Worm (Caenorhabditis elegans) whole organism, young adult: ENCODE results near the gene T02H6.11.

ENCODE experiments used
- B0019.2 ChIP-seq: fragments of 200-800 bp; sonication (Bioruptor generic); conservative IDR thresholded peaks from 2 replicates; pipeline ENCODE4 v1.3.6; 2022; ENCODE audit warnings: missing genetic modification reagents, missing genetic modification characterization, missing compliant biosample characterization
- C06A6.2 ChIP-seq: fragments of 200-800 bp; sonication (Bioruptor generic); conservative IDR thresholded peaks from 2 replicates; pipeline ENCODE4 v1.3.6; 2022; ENCODE audit warnings: missing genetic modification characterization, missing compliant biosample characterization
- C17E4.6 ChIP-seq: fragments of 200-800 bp; sonication (Bioruptor generic); IDR thresholded peaks from 2 replicates; pipeline ENCODE4 v1.3.6; 2022; ENCODE audit warnings: missing genetic modification reagents, missing genetic modification characterization, missing compliant biosample characterization
- D2030.7 ChIP-seq: fragments of 200-800 bp; sonication (Bioruptor generic); IDR thresholded peaks from 2 replicates; pipeline ENCODE4 v1.3.6; 2022; ENCODE audit warnings: missing genetic modification reagents, missing genetic modification characterization, missing compliant biosample characterization
- F33H1.4 ChIP-seq: fragments of 200-800 bp; sonication (Bioruptor generic); IDR thresholded peaks from 2 replicates; pipeline ENCODE4 v1.3.6; 2022; ENCODE audit warnings: missing genetic modification reagents, missing genetic modification characterization, missing compliant biosample characterization
- F37B4.10 ChIP-seq: fragments of 200-800 bp; sonication (Bioruptor generic); IDR thresholded peaks from 2 replicates; pipeline ENCODE4 v1.3.6; 2022; ENCODE audit warnings: missing genetic modification characterization, missing compliant biosample characterization
- F39B2.1 ChIP-seq: fragments of 200-800 bp; sonication (Bioruptor generic); IDR thresholded peaks from 2 replicates; pipeline ENCODE4 v1.3.6; 2022; ENCODE audit warnings: missing genetic modification reagents, missing genetic modification characterization, missing compliant biosample characterization
- K11D2.4 ChIP-seq: fragments of 200-800 bp; sonication (Bioruptor generic); IDR thresholded peaks from 2 replicates; pipeline ENCODE4 v1.3.6; 2022; ENCODE audit warnings: missing genetic modification reagents, missing genetic modification characterization, missing compliant biosample characterization
- Y53G8AR.9 ChIP-seq: fragments of 200-800 bp; sonication (Bioruptor generic); conservative IDR thresholded peaks from 2 replicates; pipeline ENCODE4 v1.3.6; 2022; ENCODE audit warnings: missing genetic modification reagents, missing genetic modification characterization, missing compliant biosample characterization
- Y56A3A.18 ChIP-seq: fragments of 200-800 bp; sonication (Bioruptor generic); IDR thresholded peaks from 2 replicates; pipeline ENCODE4 v1.3.6; 2022; ENCODE audit warnings: missing genetic modification reagents, missing genetic modification characterization, missing compliant biosample characterization
- Y79H2A.3 ChIP-seq: fragments of 200-800 bp; sonication (Bioruptor generic); conservative IDR thresholded peaks from 2 replicates; pipeline ENCODE4 v1.3.6; 2022; ENCODE audit warnings: missing genetic modification reagents, missing genetic modification characterization, missing compliant biosample characterization
- Y95B8A.8 ChIP-seq: fragments of 200-800 bp; sonication (Bioruptor generic); IDR thresholded peaks from 2 replicates; pipeline ENCODE4 v1.3.6; 2022; ENCODE audit warnings: missing genetic modification reagents, missing genetic modification characterization, missing compliant biosample characterization
- aptf-2 ChIP-seq: fragments of 200-800 bp; sonication (Bioruptor generic); conservative IDR thresholded peaks from 2 replicates; pipeline ENCODE4 v1.3.6; 2022; ENCODE audit warnings: missing genetic modification reagents, missing genetic modification characterization, missing compliant biosample characterization
- aptf-3 ChIP-seq: fragments of 200-800 bp; sonication (Bioruptor generic); IDR thresholded peaks from 2 replicates; pipeline ENCODE4 v1.3.6; 2022; ENCODE audit warnings: missing genetic modification characterization, missing compliant biosample characterization
- attf-3 ChIP-seq: fragments of 200-800 bp; sonication (Bioruptor generic); conservative IDR thresholded peaks from 2 replicates; pipeline ENCODE4 v1.3.6; 2022; ENCODE audit warnings: missing genetic modification reagents, missing genetic modification characterization, missing compliant biosample characterization
- attf-6 ChIP-seq: fragments of 200-800 bp; sonication (Bioruptor generic); IDR thresholded peaks from 2 replicates; pipeline ENCODE4 v1.3.6; 2022; ENCODE audit warnings: missing genetic modification reagents, missing genetic modification characterization, missing compliant biosample characterization
- bed-1 ChIP-seq: fragments of 200-800 bp; sonication (Bioruptor generic); IDR thresholded peaks from 2 replicates; pipeline ENCODE4 v1.3.6; 2022; ENCODE audit warnings: missing genetic modification reagents, missing genetic modification characterization, missing compliant biosample characterization
- cebp-2 ChIP-seq: fragments of 200-800 bp; sonication (Bioruptor generic); IDR thresholded peaks from 2 replicates; pipeline ENCODE4 v1.3.6; 2022; ENCODE audit warnings: missing genetic modification characterization, missing compliant biosample characterization
- ceh-100 ChIP-seq: fragments of 200-800 bp; sonication (Bioruptor generic); IDR thresholded peaks from 2 replicates; pipeline ENCODE4 v1.3.6; 2022; ENCODE audit warnings: missing genetic modification reagents, missing genetic modification characterization, missing compliant biosample characterization
- ceh-40 ChIP-seq: fragments of 200-800 bp; sonication (Bioruptor generic); IDR thresholded peaks from 2 replicates; pipeline ENCODE4 v1.3.6; 2022; ENCODE audit warnings: missing genetic modification characterization, missing compliant biosample characterization
- ceh-58 ChIP-seq: fragments of 200-800 bp; sonication (Bioruptor generic); IDR thresholded peaks from 2 replicates; pipeline ENCODE4 v1.3.6; 2022; ENCODE audit warnings: missing genetic modification characterization, missing compliant biosample characterization
- ceh-91 ChIP-seq: fragments of 200-800 bp; sonication (Bioruptor generic); IDR thresholded peaks from 2 replicates; pipeline ENCODE4 v1.3.6; 2022; ENCODE audit warnings: missing genetic modification reagents, missing genetic modification characterization, missing compliant biosample characterization
- dox-1 ChIP-seq: fragments of 200-800 bp; sonication (Bioruptor generic); IDR thresholded peaks from 2 replicates; pipeline ENCODE4 v1.3.6; 2022; ENCODE audit warnings: missing genetic modification reagents, missing genetic modification characterization, missing compliant biosample characterization
- egl-18 ChIP-seq: fragments of 200-800 bp; sonication (Bioruptor generic); IDR thresholded peaks from 2 replicates; pipeline ENCODE4 v1.3.6; 2022; ENCODE audit warnings: missing genetic modification reagents, missing genetic modification characterization, missing compliant biosample characterization
- egl-44 ChIP-seq: fragments of 200-800 bp; sonication (Bioruptor generic); IDR thresholded peaks from 2 replicates; pipeline ENCODE4 v1.3.6; 2022; ENCODE audit warnings: missing genetic modification reagents, missing genetic modification characterization, missing compliant biosample characterization
- egrh-3 ChIP-seq: fragments of 200-800 bp; sonication (Bioruptor generic); IDR thresholded peaks from 2 replicates; pipeline ENCODE4 v1.3.6; 2022; ENCODE audit warnings: missing genetic modification reagents, missing genetic modification characterization, missing compliant biosample characterization
- hmg-20 ChIP-seq: fragments of 200-800 bp; sonication (Bioruptor generic); IDR thresholded peaks from 2 replicates; pipeline ENCODE4 v1.3.6; 2022; ENCODE audit warnings: missing genetic modification reagents, missing genetic modification characterization, missing compliant biosample characterization
- hsf-1 ChIP-seq: fragments of 200-800 bp; sonication (Bioruptor generic); IDR thresholded peaks from 2 replicates; pipeline ENCODE4 v1.3.6; 2022; ENCODE audit warnings: missing genetic modification reagents, missing genetic modification characterization, missing compliant biosample characterization
- lag-1 ChIP-seq: fragments of 200-800 bp; sonication (Bioruptor generic); IDR thresholded peaks from 2 replicates; pipeline ENCODE4 v1.3.6; 2022; ENCODE audit warnings: missing genetic modification reagents, missing genetic modification characterization, missing compliant biosample characterization
- let-526 ChIP-seq: fragments of 200-800 bp; sonication (Bioruptor generic); IDR thresholded peaks from 2 replicates; pipeline ENCODE4 v1.3.6; 2022; ENCODE audit warnings: missing genetic modification reagents, missing genetic modification characterization, missing compliant biosample characterization
- lin-26 ChIP-seq: fragments of 200-800 bp; sonication (Bioruptor generic); IDR thresholded peaks from 2 replicates; pipeline ENCODE4 v1.3.6; 2022; ENCODE audit warnings: missing genetic modification reagents, missing genetic modification characterization, missing compliant biosample characterization
- madf-3 ChIP-seq: fragments of 200-800 bp; sonication (Bioruptor generic); IDR thresholded peaks from 2 replicates; pipeline ENCODE4 v1.3.6; 2022; ENCODE audit warnings: missing genetic modification reagents, missing genetic modification characterization, missing compliant biosample characterization
- madf-6 ChIP-seq: fragments of 200-800 bp; sonication (Bioruptor generic); IDR thresholded peaks from 2 replicates; pipeline ENCODE4 v1.3.6; 2022; ENCODE audit warnings: missing genetic modification reagents, missing genetic modification characterization, missing compliant biosample characterization
- madf-8 ChIP-seq: fragments of 200-800 bp; sonication (Bioruptor generic); conservative IDR thresholded peaks from 2 replicates; pipeline ENCODE4 v1.3.6; 2022; ENCODE audit warnings: missing genetic modification reagents, missing genetic modification characterization, missing compliant biosample characterization
- mcd-1 ChIP-seq: fragments of 200-800 bp; sonication (Bioruptor generic); IDR thresholded peaks from 2 replicates; pipeline ENCODE4 v1.3.6; 2022; ENCODE audit warnings: missing genetic modification reagents, missing genetic modification characterization, missing compliant biosample characterization
- nfya-2 ChIP-seq: fragments of 200-800 bp; sonication (Bioruptor generic); IDR thresholded peaks from 2 replicates; pipeline ENCODE4 v1.3.6; 2022; ENCODE audit warnings: missing genetic modification reagents, missing genetic modification characterization, missing compliant biosample characterization
- nfyb-1 ChIP-seq: fragments of 200-800 bp; sonication (Bioruptor generic); IDR thresholded peaks from 2 replicates; pipeline ENCODE4 v1.3.6; 2022; ENCODE audit warnings: missing genetic modification reagents, missing genetic modification characterization, missing compliant biosample characterization
- nhr-120 ChIP-seq: fragments of 200-800 bp; sonication (Bioruptor generic); IDR thresholded peaks from 2 replicates; pipeline ENCODE4 v1.3.6; 2022; ENCODE audit warnings: missing genetic modification characterization, missing compliant biosample characterization
- sea-2 ChIP-seq: fragments of 200-800 bp; sonication (Bioruptor generic); IDR thresholded peaks from 2 replicates; pipeline ENCODE4 v1.3.6; 2022; ENCODE audit warnings: missing genetic modification characterization, missing compliant biosample characterization
- ztf-25 ChIP-seq: fragments of 200-800 bp; sonication (Bioruptor generic); IDR thresholded peaks from 2 replicates; pipeline ENCODE4 v1.3.6; 2022; ENCODE audit warnings: missing genetic modification reagents, missing genetic modification characterization, missing compliant biosample characterization
- ztf-28 ChIP-seq: fragments of 200-800 bp; sonication (Bioruptor generic); IDR thresholded peaks from 2 replicates; pipeline ENCODE4 v1.3.6; 2022; ENCODE audit warnings: missing genetic modification reagents, missing genetic modification characterization, missing compliant biosample characterization
- ztf-6 ChIP-seq: fragments of 200-800 bp; sonication (Bioruptor generic); IDR thresholded peaks from 2 replicates; pipeline ENCODE4 v1.3.6; 2022; ENCODE audit warnings: missing genetic modification reagents, missing genetic modification characterization, missing compliant biosample characterization

Gene T02H6.11

ce11 chrII:696776-697532 is 4.0 kb downstream of the T02H6.11 start:
- TF ChIP-seq C17E4.6 = 0 out of 2 replicates have a peak, but pooled peaks have one; percentile 22
- peak; percentile 81; the same call in 1 of the 2 replicates for TF ChIP-seq egrh-3
- TF ChIP-seq madf-3 = peak; percentile 93
- TF ChIP-seq ceh-40 = peak; percentile 59; the same call in 1 of the 2 replicates
- TF ChIP-seq ztf-25 = peak; percentile 64; the same call in 1 of the 2 replicates
- TF ChIP-seq hsf-1 (GFP tag; lab: Robert Waterston, UW) = peak; percentile 73; the same call in 1 of the 2 replicates
- peak; percentile 74; the same call in 1 of the 2 replicates for TF ChIP-seq egl-18 (GFP tag; lab: Robert Waterston, UW)
- 0 out of 2 replicates have a peak, but pooled peaks have one; percentile 75 for TF ChIP-seq egl-44
- peak; percentile 31 for TF ChIP-seq madf-8
- TF ChIP-seq hmg-20 (GFP tag; lab: Robert Waterston, UW) = 0 out of 2 replicates have a peak, but pooled peaks have one; percentile 32
- 0 out of 2 replicates have a peak, but pooled peaks have one; percentile 74 for TF ChIP-seq nfya-2 (GFP tag; lab: Robert Waterston, UW)
- TF ChIP-seq lag-1 (GFP tag; lab: Robert Waterston, UW) = peak; percentile 87; the same call in 1 of the 2 replicates
- 0 out of 2 replicates have a peak, but pooled peaks have one; percentile 20 for TF ChIP-seq Y95B8A.8 (GFP tag; lab: Robert Waterston, UW)
- 0 out of 2 replicates have a peak, but pooled peaks have one; percentile 10 for TF ChIP-seq mcd-1 (GFP tag; lab: Robert Waterston, UW)
- 0 out of 2 replicates have a peak, but pooled peaks have one; percentile 8 for TF ChIP-seq attf-3 (GFP tag; lab: Robert Waterston, UW)
- TF ChIP-seq dox-1 (GFP tag; lab: Robert Waterston, UW) = peak; percentile 51; the same call in 1 of the 2 replicates
- TF ChIP-seq K11D2.4 = 0 out of 2 replicates have a peak, but pooled peaks have one; percentile 44
- 0 out of 2 replicates have a peak, but pooled peaks have one; percentile 27 for TF ChIP-seq attf-6 (GFP tag; lab: Robert Waterston, UW)
- TF ChIP-seq C06A6.2 (GFP tag; lab: Robert Waterston, UW) = peak; percentile 46; the same call in 1 of the 2 replicates
- TF ChIP-seq ceh-100 (GFP tag; lab: Robert Waterston, UW) = 0 out of 2 replicates have a peak, but pooled peaks have one; percentile 31
- peak; percentile 98 for TF ChIP-seq ceh-58 (GFP tag; lab: Robert Waterston, UW)
- TF ChIP-seq ztf-6 (GFP tag; lab: Robert Waterston, UW) = 0 out of 2 replicates have a peak, but pooled peaks have one; percentile 54
- TF ChIP-seq Y56A3A.18 = peak; percentile 12; the same call in 1 of the 2 replicates
- TF ChIP-seq Y53G8AR.9 (GFP tag; lab: Robert Waterston, UW) = peak; percentile 85
- peak; percentile 78 for TF ChIP-seq F33H1.4
- TF ChIP-seq aptf-2 (GFP tag; lab: Robert Waterston, UW) = 0 out of 2 replicates have a peak, but pooled peaks have one; percentile 13
- peak; percentile 84; the same call in 1 of the 2 replicates for TF ChIP-seq cebp-2 (GFP tag; lab: Robert Waterston, UW)
- TF ChIP-seq ceh-91 = peak; percentile 41; the same call in 1 of the 2 replicates
- peak; percentile 79 for TF ChIP-seq ztf-28 (GFP tag; lab: Robert Waterston, UW)
- 0 out of 2 replicates have a peak, but pooled peaks have one; percentile 75 for TF ChIP-seq aptf-3 (GFP tag; lab: Robert Waterston, UW)
- TF ChIP-seq let-526 = 0 out of 2 replicates have a peak, but pooled peaks have one; percentile 47
- peak; percentile 88; the same call in 1 of the 2 replicates for TF ChIP-seq bed-1 (GFP tag; lab: Robert Waterston, UW)
- TF ChIP-seq madf-6 (GFP tag; lab: Robert Waterston, UW) = 0 out of 2 replicates have a peak, but pooled peaks have one; percentile 18
- peak; percentile 73 for TF ChIP-seq lin-26 (GFP tag; lab: Robert Waterston, UW)
- TF ChIP-seq F39B2.1 = peak; percentile 78; the same call in 1 of the 2 replicates

ce11 chrII:695079-695478 is 5.8 kb downstream of the T02H6.11 start:
- TF ChIP-seq bed-1 (GFP tag; lab: Robert Waterston, UW) = peak; percentile 93; the same call in 1 of the 2 replicates
- TF ChIP-seq D2030.7 (GFP tag; lab: Robert Waterston, UW) = peak; percentile 54
- 0 out of 2 replicates have a peak, but pooled peaks have one; percentile 53 for TF ChIP-seq attf-3 (GFP tag; lab: Robert Waterston, UW)
- TF ChIP-seq egl-18 (GFP tag; lab: Robert Waterston, UW) = 0 out of 2 replicates have a peak, but pooled peaks have one; percentile 37
- peak; percentile 72; the same call in 1 of the 2 replicates for TF ChIP-seq ceh-91
- peak; percentile 72; the same call in 1 of the 2 replicates for TF ChIP-seq sea-2 (GFP tag; lab: Robert Waterston, UW)
- TF ChIP-seq madf-3 = peak; percentile 76
- TF ChIP-seq nhr-120 (GFP tag; lab: Robert Waterston, UW) = 0 out of 2 replicates have a peak, but pooled peaks have one; percentile 75
- TF ChIP-seq lin-26 (GFP tag; lab: Robert Waterston, UW) = 0 out of 2 replicates have a peak, but pooled peaks have one; percentile 56
- 0 out of 2 replicates have a peak, but pooled peaks have one; percentile 32 for TF ChIP-seq B0019.2 (GFP tag; lab: Robert Waterston, UW)
- TF ChIP-seq attf-6 (GFP tag; lab: Robert Waterston, UW) = peak; percentile 52; the same call in 1 of the 2 replicates
- peak; percentile 86 for TF ChIP-seq ztf-28 (GFP tag; lab: Robert Waterston, UW)
- TF ChIP-seq C17E4.6 = 0 out of 2 replicates have a peak, but pooled peaks have one; percentile 42
- TF ChIP-seq nfyb-1 (GFP tag; lab: Robert Waterston, UW) = peak; percentile 68
- peak; percentile 54; the same call in 1 of the 2 replicates for TF ChIP-seq ztf-6 (GFP tag; lab: Robert Waterston, UW)
- TF ChIP-seq Y79H2A.3 (GFP tag; lab: Robert Waterston, UW) = peak; percentile 52; the same call in 1 of the 2 replicates
- TF ChIP-seq F37B4.10 (GFP tag; lab: Robert Waterston, UW) = peak; percentile 90; the same call in 1 of the 2 replicates
- peak; percentile 81 for TF ChIP-seq ztf-25
- peak; percentile 91 for TF ChIP-seq aptf-3 (GFP tag; lab: Robert Waterston, UW)
